Worm (Caenorhabditis elegans) whole organism, young adult: Measurements from ENCODE around the gene srh-92.
A peak's percentile ranks its signal among the peaks of the same experiment; 100 is the strongest.

Experiments
- C17E4.6 ChIP-seq: fragments of 200-800 bp; sonication (Bioruptor generic); IDR thresholded peaks from 2 replicates; pipeline ENCODE4 v1.3.6; 2022; ENCODE audit warnings: missing genetic modification reagents, missing genetic modification characterization, missing compliant biosample characterization
- F33H1.4 ChIP-seq: fragments of 200-800 bp; sonication (Bioruptor generic); IDR thresholded peaks from 2 replicates; pipeline ENCODE4 v1.3.6; 2022; ENCODE audit warnings: missing genetic modification reagents, missing genetic modification characterization, missing compliant biosample characterization
- F49E8.2 ChIP-seq: sonication (generic microtip); optimal IDR thresholded peaks from 3 replicates; lab custom pipeline; 2017; ENCODE audit warnings: missing genetic modification characterization, mild to moderate bottlenecking, missing compliant biosample characterization, antibody characterized with exemption, moderate library complexity; ENCODE audit not compliant: insufficient read depth
- F57C9.4 ChIP-seq: sonication (generic microtip); optimal IDR thresholded peaks from 2 replicates; lab custom pipeline; 2017; ENCODE audit warnings: mild to moderate bottlenecking, missing genetic modification characterization, missing compliant biosample characterization
- K11D2.4 ChIP-seq: fragments of 200-800 bp; sonication (Bioruptor generic); IDR thresholded peaks from 2 replicates; pipeline ENCODE4 v1.3.6; 2022; ENCODE audit warnings: missing genetic modification reagents, missing genetic modification characterization, missing compliant biosample characterization
- K12H6.12 ChIP-seq: fragments of 200-800 bp; sonication (Bioruptor generic); optimal IDR thresholded peaks from 2 replicates; lab custom pipeline; 2018; ENCODE audit warnings: mild to moderate bottlenecking, missing genetic modification characterization, missing compliant biosample characterization
- T26A5.8 ChIP-seq: sonication (generic microtip); optimal IDR thresholded peaks from 2 replicates; lab custom pipeline; 2016; ENCODE audit warnings: missing genetic modification characterization, missing compliant biosample characterization
- Y53G8AR.9 ChIP-seq: fragments of 200-800 bp; sonication (Bioruptor generic); conservative IDR thresholded peaks from 2 replicates; pipeline ENCODE4 v1.3.6; 2022; ENCODE audit warnings: missing genetic modification reagents, missing genetic modification characterization, missing compliant biosample characterization
- ZK185.1 ChIP-seq: sonication (generic microtip); optimal IDR thresholded peaks from 2 replicates; lab custom pipeline; 2016; ENCODE audit warnings: mild to moderate bottlenecking, missing genetic modification characterization, missing compliant biosample characterization; ENCODE audit not compliant: poor library complexity, severe bottlenecking
- ama-1 ChIP-seq, 3 experiments: fragments of 150-350 bp in 1 of 3; sonication (generic microtip) in 2 of 3; optimal IDR thresholded peaks; 2 replicates each; lab custom pipeline; 2014 to 2018; ENCODE audit warnings: missing biosample characterization in 2 of 3, missing genetic modification characterization in 2 of 3, missing genetic modification reagents in 2 of 3
- athp-1 ChIP-seq: sonication (generic microtip); optimal IDR thresholded peaks from 2 replicates; lab custom pipeline; 2017; ENCODE audit warnings: mild to moderate bottlenecking, missing genetic modification characterization, missing compliant biosample characterization
- attf-3 ChIP-seq: fragments of 200-800 bp; sonication (Bioruptor generic); conservative IDR thresholded peaks from 2 replicates; pipeline ENCODE4 v1.3.6; 2022; ENCODE audit warnings: missing genetic modification reagents, missing genetic modification characterization, missing compliant biosample characterization
- attf-5 ChIP-seq: fragments of 200-800 bp; sonication (Bioruptor generic); optimal IDR thresholded peaks from 2 replicates; lab custom pipeline; 2018; ENCODE audit warnings: mild to moderate bottlenecking, missing genetic modification characterization, missing compliant biosample characterization
- bed-2 ChIP-seq: fragments of 200-800 bp; sonication (Bioruptor generic); IDR thresholded peaks from 2 replicates; pipeline ENCODE4 v1.3.6; 2022; ENCODE audit warnings: missing genetic modification reagents, missing genetic modification characterization, missing compliant biosample characterization
- cebp-1 ChIP-seq, 2 experiments: fragments of 200-800 bp in 1 of 2; sonication (Bioruptor generic) in 1 of 2; sonication (generic microtip) in 1 of 2; IDR thresholded peaks in 1 of 2; optimal IDR thresholded peaks in 1 of 2; 2 replicates each; pipeline versions ENCODE4 v1.3.6 to Lab custom; 2017 to 2022; ENCODE audit warnings: missing compliant biosample characterization in 2 of 2, missing genetic modification characterization in 2 of 2, mild to moderate bottlenecking in 1 of 2, missing genetic modification reagents in 1 of 2, moderate library complexity in 1 of 2
- chd-7 ChIP-seq: sonication (generic microtip); optimal IDR thresholded peaks from 2 replicates; lab custom pipeline; 2016; ENCODE audit warnings: mild to moderate bottlenecking, missing genetic modification characterization, moderate library complexity, missing compliant biosample characterization
- die-1 ChIP-seq: sonication (generic microtip); optimal IDR thresholded peaks from 2 replicates; lab custom pipeline; 2016; ENCODE audit warnings: missing genotype, mild to moderate bottlenecking, missing genetic modification characterization, missing compliant biosample characterization
- fkh-3 ChIP-seq: sonication (generic microtip); optimal IDR thresholded peaks from 2 replicates; lab custom pipeline; 2016; ENCODE audit warnings: mild to moderate bottlenecking, missing genetic modification characterization, missing compliant biosample characterization
- gei-17 ChIP-seq: fragments of 200-800 bp; sonication (Bioruptor generic); optimal IDR thresholded peaks from 2 replicates; lab custom pipeline; 2018; ENCODE audit warnings: mild to moderate bottlenecking, missing genetic modification characterization, missing compliant biosample characterization
- lag-1 ChIP-seq: fragments of 200-800 bp; sonication (Bioruptor generic); IDR thresholded peaks from 2 replicates; pipeline ENCODE4 v1.3.6; 2022; ENCODE audit warnings: missing genetic modification reagents, missing genetic modification characterization, missing compliant biosample characterization
- let-607 ChIP-seq, 2 experiments: fragments of 200-800 bp in 1 of 2; sonication (Bioruptor generic) in 1 of 2; sonication (generic microtip) in 1 of 2; optimal IDR thresholded peaks; 2 replicates each; lab custom pipeline; 2016 to 2018; ENCODE audit warnings: mild to moderate bottlenecking in 2 of 2, missing compliant biosample characterization in 2 of 2, missing genetic modification characterization in 2 of 2, moderate library complexity in 2 of 2, missing genotype in 1 of 2
- lin-26 ChIP-seq: fragments of 200-800 bp; sonication (Bioruptor generic); IDR thresholded peaks from 2 replicates; pipeline ENCODE4 v1.3.6; 2022; ENCODE audit warnings: missing genetic modification reagents, missing genetic modification characterization, missing compliant biosample characterization
- lsl-1 ChIP-seq: fragments of 200-800 bp; sonication (Bioruptor generic); optimal IDR thresholded peaks from 2 replicates; lab custom pipeline; 2018; ENCODE audit warnings: mild to moderate bottlenecking, missing genetic modification characterization, moderate library complexity, missing compliant biosample characterization
- madf-3 ChIP-seq: fragments of 200-800 bp; sonication (Bioruptor generic); IDR thresholded peaks from 2 replicates; pipeline ENCODE4 v1.3.6; 2022; ENCODE audit warnings: missing genetic modification reagents, missing genetic modification characterization, missing compliant biosample characterization
- madf-6 ChIP-seq: fragments of 200-800 bp; sonication (Bioruptor generic); IDR thresholded peaks from 2 replicates; pipeline ENCODE4 v1.3.6; 2022; ENCODE audit warnings: missing genetic modification reagents, missing genetic modification characterization, missing compliant biosample characterization
- nfyb-1 ChIP-seq: fragments of 200-800 bp; sonication (Bioruptor generic); IDR thresholded peaks from 2 replicates; pipeline ENCODE4 v1.3.6; 2022; ENCODE audit warnings: missing genetic modification reagents, missing genetic modification characterization, missing compliant biosample characterization
- rcor-1 ChIP-seq: fragments of 200-800 bp; sonication (Bioruptor generic); IDR thresholded peaks from 2 replicates; pipeline ENCODE4 v1.3.6; 2022; ENCODE audit warnings: missing genetic modification reagents, missing genetic modification characterization, missing compliant biosample characterization
- repo-1 ChIP-seq: sonication (generic microtip); optimal IDR thresholded peaks from 2 replicates; lab custom pipeline; 2017; ENCODE audit warnings: mild to moderate bottlenecking, missing genetic modification characterization, missing compliant biosample characterization
- sdz-38 ChIP-seq: sonication (generic microtip); optimal IDR thresholded peaks from 2 replicates; lab custom pipeline; 2016; ENCODE audit warnings: missing genotype, missing genetic modification characterization, missing compliant biosample characterization
- snpc-1.1 ChIP-seq: sonication (generic microtip); optimal IDR thresholded peaks from 2 replicates; lab custom pipeline; 2017; ENCODE audit warnings: missing genetic modification characterization, mild to moderate bottlenecking, missing compliant biosample characterization, antibody characterized with exemption, moderate library complexity, missing genotype, missing genetic modification reagents; ENCODE audit not compliant: insufficient read depth
- somi-1 ChIP-seq: fragments of 200-800 bp; sonication (Bioruptor generic); optimal IDR thresholded peaks from 2 replicates; lab custom pipeline; 2018; ENCODE audit warnings: mild to moderate bottlenecking, missing genetic modification characterization, missing compliant biosample characterization
- sptf-2 ChIP-seq: fragments of 200-800 bp; sonication (Bioruptor generic); optimal IDR thresholded peaks from 2 replicates; lab custom pipeline; 2018; ENCODE audit warnings: mild to moderate bottlenecking, missing genetic modification characterization, missing compliant biosample characterization
- ztf-22 ChIP-seq: fragments of 200-800 bp; sonication (Bioruptor generic); optimal IDR thresholded peaks from 2 replicates; lab custom pipeline; 2018; ENCODE audit warnings: mild to moderate bottlenecking, missing genetic modification characterization, moderate library complexity, missing compliant biosample characterization

Gene srh-92

DNA sequence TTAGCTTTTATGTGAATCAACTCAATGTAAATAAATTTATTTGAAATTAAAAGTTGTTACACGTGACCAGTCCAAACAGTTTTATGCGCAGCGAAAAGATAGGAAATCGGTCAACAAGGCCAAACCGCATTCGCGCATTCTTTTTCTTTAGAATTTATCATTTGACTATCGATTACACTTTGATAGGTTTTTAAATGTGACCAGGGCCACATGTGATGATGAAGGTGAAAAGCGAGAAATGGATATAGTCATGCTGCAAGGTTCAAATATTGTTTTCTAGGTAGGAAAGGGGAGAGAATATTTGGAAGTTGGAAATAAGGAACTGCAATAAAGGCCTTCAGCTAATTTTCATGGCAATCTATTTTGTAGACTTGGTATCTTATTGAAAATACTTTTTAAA, 23.9 kb downstream of the srh-92 start:
- TF ChIP-seq die-1 (tag; lab: Kevin White, UChicago) (peak; percentile 19), madf-3 (GFP tag; lab: Robert Waterston, UW) (0 out of 2 replicates have a peak, but pooled peaks have one; percentile 24), ZK185.1 (tag; lab: Kevin White, UChicago) (peak; percentile 65), somi-1 (GFP tag; lab: Kevin White, UChicago) (peak; percentile 4), Y53G8AR.9 (peak; percentile 34; the same call in 1 of the 2 replicates), cebp-1 (GFP tag; IDR thresholded peaks at IDR 0.05; lab: Robert Waterston, UW) (0 out of 2 replicates have a peak, but pooled peaks have one; percentile 21), cebp-1 (tag; optimal IDR thresholded peaks at IDR 0.05; lab: Kevin White, UChicago) (no peak), madf-6 (0 out of 2 replicates have a peak, but pooled peaks have one; percentile 32), ama-1 (optimal IDR thresholded peaks at IDR 0.05; lab: Kevin White, UChicago) (peak; percentile 74), ama-1 (GFP tag; optimal IDR thresholded peaks at IDR 0.05; lab: Kevin White, UChicago) (no peak), lin-26 (GFP tag; lab: Robert Waterston, UW) (peak; percentile 9; the same call in 1 of the 2 replicates), fkh-3 (tag; lab: Kevin White, UChicago) (peak; percentile 12), chd-7 (tag; lab: Kevin White, UChicago) (peak; percentile 32), sptf-2 (GFP tag; lab: Kevin White, UChicago) (no peak), rcor-1 (no peak), attf-5 (GFP tag; lab: Kevin White, UChicago) (no peak)
- TF ChIP-seq, all 124 proteins: peak for 11

DNA sequence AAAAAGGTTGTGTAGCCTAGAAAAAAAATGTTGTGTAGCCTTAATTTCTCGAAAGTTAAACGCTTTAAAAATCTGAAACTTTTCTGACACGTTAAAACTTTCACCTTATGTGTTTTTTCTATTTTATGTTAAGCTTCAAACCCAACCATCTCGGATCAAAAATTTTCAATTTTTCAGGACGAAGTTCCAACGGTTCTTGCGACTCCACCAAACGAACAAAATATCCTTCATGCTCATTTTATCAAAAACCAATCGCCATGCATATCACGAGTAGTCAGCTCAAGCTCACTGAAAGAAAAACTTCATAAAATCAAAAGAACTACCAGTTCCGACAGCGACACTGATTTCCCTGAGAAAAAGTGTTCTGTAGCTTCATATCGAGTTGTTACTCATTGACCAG, 24.3 kb downstream of the srh-92 start:
- TF ChIP-seq Y53G8AR.9 (0 out of 2 replicates have a peak, but pooled peaks have one; percentile 25), lag-1 (GFP tag; lab: Robert Waterston, UW) (no peak)

DNA sequence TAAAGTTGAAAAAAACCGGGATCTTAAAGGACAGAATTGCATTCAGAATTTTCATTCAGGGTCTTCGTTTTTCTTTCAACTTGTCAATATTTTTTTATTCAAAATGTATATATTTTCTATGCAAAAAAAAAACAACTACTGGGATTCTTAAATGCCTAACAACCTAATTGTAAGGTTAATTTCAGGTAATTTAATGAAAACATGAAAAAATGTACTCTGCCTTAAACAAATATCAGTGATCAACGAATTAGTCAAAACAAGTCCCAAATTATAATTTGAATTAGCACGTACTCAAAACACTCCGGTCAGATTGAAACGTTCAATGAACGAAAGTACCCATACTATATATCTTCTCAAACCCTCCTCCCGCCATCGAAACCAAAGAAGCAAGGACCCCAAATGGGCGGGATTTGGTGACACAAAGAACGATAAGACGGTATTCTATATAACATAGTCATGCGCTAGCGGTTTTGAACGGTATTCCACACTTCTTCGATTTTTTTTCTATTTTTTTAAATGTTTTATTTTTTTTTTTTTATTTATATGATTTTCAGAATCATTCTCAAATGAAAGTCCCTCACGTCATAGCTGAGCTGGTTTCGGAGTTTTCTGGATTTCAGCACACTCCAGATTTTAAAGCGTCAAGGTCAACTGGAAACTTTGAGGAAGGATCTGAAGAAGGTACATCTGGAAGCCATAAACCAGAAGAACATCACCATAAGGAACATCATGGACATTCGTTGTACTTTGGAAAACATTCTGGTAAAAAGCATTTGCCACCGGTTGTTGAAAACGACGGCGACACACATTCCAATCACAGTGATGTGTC, 25.2 kb downstream of the srh-92 start, which contains the start of the genes ddo-2 and F25E5.8:
Gene ddo-2 (minus strand): TSS at position 330 of the 829 bp plus-strand sequence.
Gene F25E5.8 (plus strand): TSS at position 555 of the 829 bp plus-strand sequence.
- TF ChIP-seq gei-17 (GFP tag; lab: Kevin White, UChicago) (no peak), F33H1.4 (no peak), repo-1 (tag; lab: Kevin White, UChicago) (no peak), T26A5.8 (tag; lab: Kevin White, UChicago) (no peak), snpc-1.1 (no peak), ama-1 (optimal IDR thresholded peaks at IDR 0.05; lab: Kevin White, UChicago) (peak; percentile 71), ama-1 (GFP tag; optimal IDR thresholded peaks at IDR 0.05; lab: Kevin White, UChicago) (no peak), let-607 (tag; optimal IDR thresholded peaks at IDR 0.05; lab: Kevin White, UChicago) (no peak), sdz-38 (tag; lab: Kevin White, UChicago) (no peak), lsl-1 (GFP tag; lab: Kevin White, UChicago) (no peak), bed-2 (GFP tag; lab: Robert Waterston, UW) (no peak), cebp-1 (GFP tag; IDR thresholded peaks at IDR 0.05; lab: Robert Waterston, UW) (no peak), cebp-1 (tag; optimal IDR thresholded peaks at IDR 0.05; lab: Kevin White, UChicago) (no peak), attf-3 (GFP tag; lab: Robert Waterston, UW) (no peak), athp-1 (no peak), lin-26 (GFP tag; lab: Robert Waterston, UW) (0 out of 2 replicates have a peak, but pooled peaks have one; percentile 18), K12H6.12 (tag; lab: Kevin White, UChicago) (no peak), nfyb-1 (GFP tag; lab: Robert Waterston, UW) (0 out of 2 replicates have a peak, but pooled peaks have one; percentile 15), F57C9.4 (no peak), F49E8.2 (tag; lab: Kevin White, UChicago) (no peak), K11D2.4 (GFP tag; lab: Robert Waterston, UW) (no peak), C17E4.6 (GFP tag; lab: Robert Waterston, UW) (no peak), ztf-22 (GFP tag; lab: Kevin White, UChicago) (no peak)
